Worm (Caenorhabditis elegans): ENCODE results near the gene C01G12.7.

The C01G12.7 gene

ce11 chrII:14567811-14568210, 23.9 kb downstream of the C01G12.7 start:
- TF ChIP-seq F33H1.4 (GFP tag; IDR thresholded peaks at IDR 0.05): no peak
- TF ChIP-seq hmg-1.2 (GFP tag; IDR thresholded peaks at IDR 0.05): peak; percentile 55
- TF ChIP-seq let-526 (GFP tag; IDR thresholded peaks at IDR 0.05): no peak

ce11 chrII:14563766-14564370, 27.8 kb downstream of the C01G12.7 start:
- TF ChIP-seq dox-1 (GFP tag; IDR thresholded peaks at IDR 0.05): peak; percentile 70
- peak; percentile 53; the same call in 1 of the 2 replicates for TF ChIP-seq egrh-3 (GFP tag; IDR thresholded peaks at IDR 0.05)
- TF ChIP-seq F33H1.4 (GFP tag; IDR thresholded peaks at IDR 0.05): peak; percentile 38; the same call in 1 of the 2 replicates
- TF ChIP-seq lsl-1 (GFP tag; optimal IDR thresholded peaks at IDR 0.05): peak; percentile 78
- TF ChIP-seq madf-6 (GFP tag; IDR thresholded peaks at IDR 0.05): peak; percentile 70
- peak; percentile 79 for TF ChIP-seq xnd-1 (tag; optimal IDR thresholded peaks at IDR 0.05)
- 0 out of 2 replicates have a peak, but pooled peaks have one; percentile 36 for TF ChIP-seq ztf-28 (GFP tag; IDR thresholded peaks at IDR 0.05)
- peak; percentile 40; the same call in 1 of the 2 replicates for TF ChIP-seq ceh-91 (GFP tag; IDR thresholded peaks at IDR 0.05)
- TF ChIP-seq madf-8 (GFP tag; conservative IDR thresholded peaks at IDR 0.05): peak; percentile 80
- peak; percentile 43; the same call in 1 of the 2 replicates for TF ChIP-seq D2030.7 (GFP tag; IDR thresholded peaks at IDR 0.05)
- peak; percentile 97 for TF ChIP-seq hmg-1.2 (GFP tag; IDR thresholded peaks at IDR 0.05)
- 0 out of 2 replicates have a peak, but pooled peaks have one; percentile 35 for TF ChIP-seq mcd-1 (GFP tag; IDR thresholded peaks at IDR 0.05)

ce11 chrII:14561549-14562115, 30.1 kb downstream of the C01G12.7 start, which contains the start of gene mog-4:
Gene mog-4, minus strand, starts transcription at chrII:14561599.
- TF ChIP-seq ceh-100 (GFP tag; IDR thresholded peaks at IDR 0.05) (peak; percentile 96), egrh-3 (GFP tag; IDR thresholded peaks at IDR 0.05) (peak; percentile 90), F49E8.2 (tag; optimal IDR thresholded peaks at IDR 0.05; ENCODE audit: insufficient read depth) (peak; percentile 51), zim-3 (tag; optimal IDR thresholded peaks at IDR 0.05) (peak; percentile 81), attf-6 (GFP tag; IDR thresholded peaks at IDR 0.05) (peak; percentile 92), akir-1 (GFP tag; optimal IDR thresholded peaks at IDR 0.05) (peak; percentile 89), nhr-90 (tag; optimal IDR thresholded peaks at IDR 0.05) (peak; percentile 64), lag-1 (GFP tag; IDR thresholded peaks at IDR 0.05) (peak; percentile 99), Y95B8A.8 (GFP tag; IDR thresholded peaks at IDR 0.05) (peak; percentile 99), madf-6 (GFP tag; IDR thresholded peaks at IDR 0.05) (peak; percentile 99), hsf-1 (GFP tag; IDR thresholded peaks at IDR 0.05) (peak; percentile 93), nfya-2 (GFP tag; IDR thresholded peaks at IDR 0.05) (peak; percentile 89), madf-8 (GFP tag; conservative IDR thresholded peaks at IDR 0.05) (peak; percentile 99), rec-8 (tag; optimal IDR thresholded peaks at IDR 0.05) (peak; percentile 62 to 86), B0019.2 (GFP tag; conservative IDR thresholded peaks at IDR 0.05) (peak; percentile 100), sptf-2 (GFP tag; optimal IDR thresholded peaks at IDR 0.05) (peak; percentile 9), let-607 (tag; optimal IDR thresholded peaks at IDR 0.05) (peak; percentile 97 to 98), tlf-1 (GFP tag; optimal IDR thresholded peaks at IDR 0.05) (peak; percentile 98), ztf-3 (GFP tag; optimal IDR thresholded peaks at IDR 0.05) (peak; percentile 81), F22D6.2 (tag; optimal IDR thresholded peaks at IDR 0.05) (peak; percentile 89), sea-2 (GFP tag; IDR thresholded peaks at IDR 0.05) (peak; percentile 98), K11D2.4 (GFP tag; IDR thresholded peaks at IDR 0.05) (peak; percentile 99), T26A5.8 (tag; optimal IDR thresholded peaks at IDR 0.05) (peak; percentile 7), egl-18 (GFP tag; IDR thresholded peaks at IDR 0.05) (peak; percentile 97), cebp-1 (GFP tag; IDR thresholded peaks at IDR 0.05) (peak; percentile 97), cebp-1 (tag; optimal IDR thresholded peaks at IDR 0.05) (peak; percentile 94), lin-26 (GFP tag; IDR thresholded peaks at IDR 0.05) (peak; percentile 98), nhr-80 (tag; optimal IDR thresholded peaks at IDR 0.05) (peak; percentile 80), ztf-6 (GFP tag; IDR thresholded peaks at IDR 0.05) (peak; percentile 100), let-526 (GFP tag; IDR thresholded peaks at IDR 0.05) (peak; percentile 100), Y67H2A.10 (GFP tag; conservative IDR thresholded peaks at IDR 0.05) (peak; percentile 99), unc-130 (GFP tag; optimal IDR thresholded peaks at IDR 0.05) (peak; percentile 97), C06A6.2 (GFP tag; conservative IDR thresholded peaks at IDR 0.05) (peak; percentile 98)

Measured in whole organism, young adult.